Worm (Caenorhabditis elegans): Measurements from ENCODE around the gene cyp-14A2.
A peak's percentile ranks its signal among the peaks of the same experiment; 100 is the strongest.

The cyp-14A2 gene

DNA sequence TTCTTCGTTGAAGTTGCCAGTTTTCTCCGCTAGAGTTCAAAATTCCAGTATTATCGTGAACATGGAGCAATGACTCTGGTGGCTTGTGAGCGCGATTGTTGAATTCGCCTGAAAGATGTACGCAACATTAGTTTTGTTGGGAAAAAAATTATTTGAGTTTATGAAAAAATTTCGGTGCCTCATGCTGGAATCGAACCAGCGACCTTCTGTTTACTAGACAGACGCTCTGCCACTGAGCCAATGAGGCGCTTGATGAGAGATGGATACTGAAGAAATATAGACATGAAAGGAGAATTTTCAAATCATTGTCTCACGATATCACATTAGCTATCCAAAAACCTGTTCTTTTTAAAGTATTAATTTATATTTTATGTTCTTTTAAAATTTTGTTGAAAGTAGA is 14.0 kb upstream of the cyp-14A2 start (continued):
- TF ChIP-seq B0035.1 (tag; optimal IDR thresholded peaks at IDR 0.05), result peak; percentile 11
- TF ChIP-seq F10E7.11 (tag; optimal IDR thresholded peaks at IDR 0.05), result no peak
- 0 out of 2 replicates have a peak, but pooled peaks have one; percentile 27 for TF ChIP-seq ceh-40 (GFP tag; IDR thresholded peaks at IDR 0.05)
- TF ChIP-seq sptf-2 (GFP tag; optimal IDR thresholded peaks at IDR 0.05), result no peak
- TF ChIP-seq egl-44 (GFP tag; IDR thresholded peaks at IDR 0.05), result 0 out of 2 replicates have a peak, but pooled peaks have one; percentile 38
- TF ChIP-seq madf-10 (tag; optimal IDR thresholded peaks at IDR 0.05), result no peak
- TF ChIP-seq lsy-27 (tag; optimal IDR thresholded peaks at IDR 0.05; ENCODE audit: borderline replicate concordance, insufficient read depth), result no peak
- peak; percentile 58 to 76 for TF ChIP-seq rec-8 (tag; optimal IDR thresholded peaks at IDR 0.05)
- no peak for TF ChIP-seq cebp-1 (GFP tag; IDR thresholded peaks at IDR 0.05)
- no peak for TF ChIP-seq cebp-1 (tag; optimal IDR thresholded peaks at IDR 0.05)
- TF ChIP-seq unc-130 (GFP tag; optimal IDR thresholded peaks at IDR 0.05), result peak; percentile 13
- TF ChIP-seq ztf-22 (GFP tag; optimal IDR thresholded peaks at IDR 0.05), result no peak
- TF ChIP-seq rpc-1 (optimal IDR thresholded peaks at IDR 0.05), result peak; percentile 92
- TF ChIP-seq rpc-1 (tag; optimal IDR thresholded peaks at IDR 0.05), result peak; percentile 97
- no peak for TF ChIP-seq nhr-120 (GFP tag; IDR thresholded peaks at IDR 0.05)
- peak; percentile 70; the same call in 1 of the 2 replicates for TF ChIP-seq aptf-3 (GFP tag; IDR thresholded peaks at IDR 0.05)
- TF ChIP-seq zfh-2 (GFP tag; conservative IDR thresholded peaks at IDR 0.05), result no peak
- TF ChIP-seq him-1 (tag; optimal IDR thresholded peaks at IDR 0.05), result peak; percentile 49
- TF ChIP-seq die-1 (tag; optimal IDR thresholded peaks at IDR 0.05), result peak; percentile 85
- 0 out of 2 replicates have a peak, but pooled peaks have one; percentile 13 for TF ChIP-seq egrh-3 (GFP tag; IDR thresholded peaks at IDR 0.05)
- peak; percentile 4 for TF ChIP-seq nhr-80 (tag; optimal IDR thresholded peaks at IDR 0.05)
- TF ChIP-seq repo-1 (tag; optimal IDR thresholded peaks at IDR 0.05), result no peak
- peak; percentile 12 for TF ChIP-seq chd-7 (tag; optimal IDR thresholded peaks at IDR 0.05)
- no peak for TF ChIP-seq ceh-58 (GFP tag; IDR thresholded peaks at IDR 0.05)
- no peak for TF ChIP-seq B0019.2 (GFP tag; conservative IDR thresholded peaks at IDR 0.05)
- TF ChIP-seq attf-5 (GFP tag; optimal IDR thresholded peaks at IDR 0.05), result peak; percentile 25
- no peak for TF ChIP-seq nfya-1 (tag; optimal IDR thresholded peaks at IDR 0.05; ENCODE audit: borderline replicate concordance, insufficient read depth)
- TF ChIP-seq unc-62 (GFP tag; optimal IDR thresholded peaks at IDR 0.05), result no peak
- TF ChIP-seq K12H6.12 (tag; optimal IDR thresholded peaks at IDR 0.05), result no peak
- TF ChIP-seq mel-28 (tag; optimal IDR thresholded peaks at IDR 0.05; ENCODE audit: borderline replicate concordance), result no peak
- no peak for TF ChIP-seq lin-54 (GFP tag; optimal IDR thresholded peaks at IDR 0.05)
- TF ChIP-seq xnd-1 (tag; optimal IDR thresholded peaks at IDR 0.05), result no peak
- peak; percentile 23 for TF ChIP-seq athp-1 (tag; optimal IDR thresholded peaks at IDR 0.05)
- peak; percentile 16 for TF ChIP-seq ztf-26 (tag; optimal IDR thresholded peaks at IDR 0.05)
- TF ChIP-seq dpff-1 (tag; optimal IDR thresholded peaks at IDR 0.05), result no peak
- TF ChIP-seq lir-1 (GFP tag; conservative IDR thresholded peaks at IDR 0.05), result no peak
- TF ChIP-seq atf-7 (tag; optimal IDR thresholded peaks at IDR 0.05), result no peak
- TF ChIP-seq bed-1 (GFP tag; IDR thresholded peaks at IDR 0.05), result no peak
- peak; percentile 1 for TF ChIP-seq ceh-27 (GFP tag; optimal IDR thresholded peaks at IDR 0.05)
- no peak for TF ChIP-seq nhr-27 (tag; optimal IDR thresholded peaks at IDR 0.05)
- TF ChIP-seq nhr-179 (tag; optimal IDR thresholded peaks at IDR 0.05), result no peak
- TF ChIP-seq tbp1 (GFP tag; optimal IDR thresholded peaks at IDR 0.05), result peak; percentile 92
- no peak for TF ChIP-seq attf-6 (GFP tag; IDR thresholded peaks at IDR 0.05)
- peak; percentile 63 for TF ChIP-seq T07F8.4 (tag; optimal IDR thresholded peaks at IDR 0.05)
- TF ChIP-seq zim-3 (tag; optimal IDR thresholded peaks at IDR 0.05), result peak; percentile 38
- no peak for TF ChIP-seq sdz-38 (tag; optimal IDR thresholded peaks at IDR 0.05)
- no peak for TF ChIP-seq Y53G8AR.9 (GFP tag; conservative IDR thresholded peaks at IDR 0.05)
- no peak for TF ChIP-seq ceh-91 (GFP tag; IDR thresholded peaks at IDR 0.05)
- TF ChIP-seq mcd-1 (GFP tag; IDR thresholded peaks at IDR 0.05), result no peak; the same call in 1 of the 2 replicates
- no peak for TF ChIP-seq F57A8.1 (GFP tag; optimal IDR thresholded peaks at IDR 0.05)
